Fruit fly (Drosophila melanogaster): ENCODE measurements around the gene CG15715.

Gene CG15715

dm6 chr3L:15825493-15826209, 11.6 kb downstream of the CG15715 start (continued):
- peak; percentile 28 for TF ChIP-seq lilli (GFP tag; optimal IDR thresholded peaks at IDR 0.05)
- TF ChIP-seq sima (GFP tag; optimal IDR thresholded peaks at IDR 0.05) = no peak
- no peak for TF ChIP-seq chif (GFP tag; optimal IDR thresholded peaks at IDR 0.05)
- peak; percentile 19 for TF ChIP-seq B-H2 (GFP tag; optimal IDR thresholded peaks at IDR 0.05)
- peak; percentile 37 for TF ChIP-seq CG17568 (GFP tag; optimal IDR thresholded peaks at IDR 0.05)
- peak; percentile 60 for TF ChIP-seq sd (tag; optimal IDR thresholded peaks at IDR 0.05)
- TF ChIP-seq CG3995 (GFP tag; optimal IDR thresholded peaks at IDR 0.05) = no peak
- peak; percentile 26 for TF ChIP-seq CG17829 (tag; optimal IDR thresholded peaks at IDR 0.05)
- TF ChIP-seq odd (GFP tag; optimal IDR thresholded peaks at IDR 0.05) = peak; percentile 32
- peak; percentile 22 for TF ChIP-seq Myb (GFP tag; optimal IDR thresholded peaks at IDR 0.05)
- TF ChIP-seq dmrt11E (tag; optimal IDR thresholded peaks at IDR 0.05) = no peak
- TF ChIP-seq H2.0 (GFP tag; IDR thresholded peaks at IDR 0.05) = no peak
- peak; percentile 46; the same call in 1 of the 2 replicates for TF ChIP-seq rib (GFP tag; IDR thresholded peaks at IDR 0.05)
- TF ChIP-seq CG4730 (GFP tag; IDR thresholded peaks at IDR 0.05) = no peak
- no peak for TF ChIP-seq CG42726 (GFP tag; IDR thresholded peaks at IDR 0.05; ENCODE audit: partially characterized antibody)
- peak; percentile 7 for TF ChIP-seq CG15696 (tag; optimal IDR thresholded peaks at IDR 0.05)
- TF ChIP-seq hkb (optimal IDR thresholded peaks at IDR 0.05) = no peak
- peak; percentile 57; the same call in 1 of the 2 replicates for TF ChIP-seq hkb (GFP tag; IDR thresholded peaks at IDR 0.05)
- TF ChIP-seq gro (GFP tag; optimal IDR thresholded peaks at IDR 0.05) = peak; percentile 49
- no peak for TF ChIP-seq CG6813 (GFP tag; optimal IDR thresholded peaks at IDR 0.05)
- no peak for TF ChIP-seq CG3847 (GFP tag; IDR thresholded peaks at IDR 0.05)
- TF ChIP-seq Abd-B (GFP tag; optimal IDR thresholded peaks at IDR 0.05) = no peak
- peak; percentile 54; the same call in 1 of the 2 replicates for TF ChIP-seq stc (GFP tag; IDR thresholded peaks at IDR 0.05)
- no peak for TF ChIP-seq Mrtf (GFP tag; IDR thresholded peaks at IDR 0.05)
- TF ChIP-seq CG2202 (tag; optimal IDR thresholded peaks at IDR 0.05) = no peak
- TF ChIP-seq nmo (GFP tag; optimal IDR thresholded peaks at IDR 0.05) = no peak
- no peak for TF ChIP-seq ato (GFP tag; IDR thresholded peaks at IDR 0.05; ENCODE audit: partially characterized antibody)
- TF ChIP-seq chinmo (GFP tag; IDR thresholded peaks at IDR 0.05; ENCODE audit: partially characterized antibody) = peak; percentile 77; the same call in 3 of the 4 replicates
- TF ChIP-seq E2f2 (GFP tag; IDR thresholded peaks at IDR 0.05) = peak; percentile 16; the same call in 1 of the 2 replicates
- peak; percentile 58 for TF ChIP-seq Drgx (GFP tag; IDR thresholded peaks at IDR 0.05)
- TF ChIP-seq Lpt (GFP tag; optimal IDR thresholded peaks at IDR 0.05) = no peak
- TF ChIP-seq CG11504 (tag; optimal IDR thresholded peaks at IDR 0.05) = peak; percentile 22
- peak; percentile 20; the same call in 1 of the 2 replicates for TF ChIP-seq HLH3B (GFP tag; IDR thresholded peaks at IDR 0.05)
- TF ChIP-seq CG9727 (GFP tag; optimal IDR thresholded peaks at IDR 0.05) = peak; percentile 45
- no peak for TF ChIP-seq Sox102F (GFP tag; optimal IDR thresholded peaks at IDR 0.05)
- TF ChIP-seq dpn (GFP tag; optimal IDR thresholded peaks at IDR 0.05) = peak in 1 of 2 experiments; percentile 13
- TF ChIP-seq Lhr (GFP tag; optimal IDR thresholded peaks at IDR 0.05) = no peak
- TF ChIP-seq YL-1 (GFP tag; optimal IDR thresholded peaks at IDR 0.05) = peak; percentile 75
- TF ChIP-seq Nf-YB (GFP tag; optimal IDR thresholded peaks at IDR 0.05) = peak; percentile 10
- TF ChIP-seq CG6765 (GFP tag; optimal IDR thresholded peaks at IDR 0.05) = peak; percentile 50
- peak; percentile 15 for TF ChIP-seq CG6854 (GFP tag; optimal IDR thresholded peaks at IDR 0.05)
- no peak for TF ChIP-seq CG10321 (GFP tag; IDR thresholded peaks at IDR 0.05)
- no peak for TF ChIP-seq CG5245 (GFP tag; optimal IDR thresholded peaks at IDR 0.05)
- peak; percentile 36 for TF ChIP-seq CG7556 (GFP tag; optimal IDR thresholded peaks at IDR 0.05)
- peak; percentile 4 for TF ChIP-seq CG2116 (GFP tag; optimal IDR thresholded peaks at IDR 0.05)
- TF ChIP-seq usp (GFP tag; optimal IDR thresholded peaks at IDR 0.05) = no peak
- TF ChIP-seq nerfin-1 (tag; optimal IDR thresholded peaks at IDR 0.05) = peak; percentile 46
- peak; percentile 44; the same call in 1 of the 3 replicates for TF ChIP-seq CG34422 (GFP tag; IDR thresholded peaks at IDR 0.05)
- peak in 1 of 2 experiments; percentile 22 for TF ChIP-seq bsh (GFP tag; optimal IDR thresholded peaks at IDR 0.05)

Measured in whole organism, embryonic.